Fruit fly (Drosophila melanogaster): ENCODE measurements around the gene CG42788.

DNA sequence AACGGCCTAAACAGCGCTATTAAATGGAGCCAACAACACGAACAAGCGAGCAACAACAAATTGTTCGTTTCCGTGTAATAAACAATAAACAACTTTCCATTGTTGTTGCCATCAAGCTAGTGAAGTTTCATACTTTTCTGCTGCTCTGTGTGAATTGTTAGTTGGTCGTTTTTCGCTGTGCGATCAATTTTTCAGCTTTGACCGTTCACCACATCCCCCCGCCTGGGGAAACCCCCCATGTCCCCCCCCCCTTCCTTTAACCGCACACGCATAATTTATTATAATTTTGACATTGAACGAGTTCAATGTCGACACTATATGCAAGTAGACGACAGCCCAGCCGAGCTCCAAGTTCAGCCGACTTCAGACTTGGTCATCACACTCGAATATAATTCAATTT lies 44.7 kb downstream of the CG42788 start:
- no peak for TF ChIP-seq CG6808 (GFP tag; optimal IDR thresholded peaks at IDR 0.05)
- no peak for TF ChIP-seq ss (GFP tag; optimal IDR thresholded peaks at IDR 0.05)
- no peak for TF ChIP-seq CG10631 (GFP tag; optimal IDR thresholded peaks at IDR 0.05)
- no peak for TF ChIP-seq svp (GFP tag)
- TF ChIP-seq CG11762 (GFP tag; optimal IDR thresholded peaks at IDR 0.05; ENCODE audit: insufficient read depth) = no peak
- TF ChIP-seq lz (GFP tag; optimal IDR thresholded peaks at IDR 0.05) = no peak
- TF ChIP-seq CG3032 (tag; optimal IDR thresholded peaks at IDR 0.05) = no peak
- no peak for TF ChIP-seq achi (GFP tag; optimal IDR thresholded peaks at IDR 0.05)
- no peak for TF ChIP-seq Met (GFP tag; optimal IDR thresholded peaks at IDR 0.05)
